Fruit fly (Drosophila melanogaster) whole organism, adult: ENCODE data around the gene CG42729.

ENCODE experiments used
- CG12768 ChIP-seq: fragments of 200-800 bp; sonication (Bioruptor generic); optimal IDR thresholded peaks from 2 replicates; lab custom pipeline; 2017; ENCODE audit warnings: missing biosample characterization, missing genetic modification characterization, mild to moderate bottlenecking, moderate library complexity, missing genetic modification reagents
- CG1620 ChIP-seq: fragments of 200-800 bp; sonication (Bioruptor generic); optimal IDR thresholded peaks from 2 replicates; lab custom pipeline; 2016; ENCODE audit warnings: missing biosample characterization, missing genetic modification characterization
- CG5204 ChIP-seq: fragments of 200-800 bp; sonication (Bioruptor generic); optimal IDR thresholded peaks from 2 replicates; lab custom pipeline; 2016; ENCODE audit warnings: missing biosample characterization, missing genetic modification characterization
- CG7101 ChIP-seq: fragments of 200-800 bp; sonication (Bioruptor generic); optimal IDR thresholded peaks from 2 replicates; lab custom pipeline; 2018; ENCODE audit warnings: missing biosample characterization, mild to moderate bottlenecking, missing genetic modification characterization, moderate library complexity
- Crg-1 ChIP-seq: fragments of 200-800 bp; sonication (Bioruptor generic); optimal IDR thresholded peaks from 2 replicates; lab custom pipeline; 2016; ENCODE audit warnings: missing biosample characterization, missing genetic modification characterization
- Hr96 ChIP-seq: fragments of 200-800 bp; sonication (Bioruptor generic); optimal IDR thresholded peaks from 2 replicates; lab custom pipeline; 2016; ENCODE audit warnings: missing biosample characterization, missing genetic modification characterization
- Mnt ChIP-seq: fragments of 200-800 bp; sonication (Bioruptor generic); optimal IDR thresholded peaks from 2 replicates; lab custom pipeline; 2016; ENCODE audit warnings: missing biosample characterization, mild to moderate bottlenecking, missing genetic modification characterization
- bab1 ChIP-seq: fragments of 200-800 bp; sonication (Bioruptor generic); optimal IDR thresholded peaks from 3 replicates; lab custom pipeline; 2019; ENCODE audit warnings: missing biosample characterization, mild to moderate bottlenecking, missing genetic modification characterization, moderate library complexity
- cic ChIP-seq: fragments of 200-800 bp; sonication (Bioruptor generic); optimal IDR thresholded peaks from 2 replicates; lab custom pipeline; 2017; ENCODE audit warnings: missing biosample characterization, mild to moderate bottlenecking, missing genetic modification characterization, moderate library complexity
- toe ChIP-seq: fragments of 200-800 bp; sonication (Bioruptor generic); optimal IDR thresholded peaks from 2 replicates; lab custom pipeline; 2016; ENCODE audit warnings: missing biosample characterization, missing genetic modification characterization

DNA sequence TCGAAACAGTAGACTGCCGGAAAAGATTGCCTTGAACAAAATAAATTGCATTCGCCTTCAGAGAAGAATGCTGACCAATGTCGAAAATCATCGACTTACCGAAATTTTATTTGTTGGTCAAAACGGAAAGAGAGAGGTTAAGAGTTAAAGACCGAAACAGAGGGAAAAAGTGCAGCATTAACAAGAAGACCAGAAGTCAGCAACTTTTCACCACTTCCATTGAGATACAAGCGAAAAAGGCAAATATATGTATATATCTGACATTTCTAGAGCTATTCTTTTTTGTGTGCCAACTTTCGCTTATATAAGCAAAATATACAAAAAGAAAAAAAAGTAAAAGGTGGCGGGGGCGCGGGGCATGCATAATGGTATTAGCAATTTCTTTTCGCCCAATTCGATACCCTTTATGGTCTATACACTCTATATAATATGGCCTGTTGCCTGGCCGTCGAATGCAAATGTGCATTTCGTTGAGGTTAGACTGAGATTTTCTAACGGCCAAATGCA, 12.6 kb upstream of the CG42729 start:
- TF ChIP-seq toe (GFP tag; lab: Kevin White, UChicago) (no peak), Hr96 (GFP tag; lab: Kevin White, UChicago) (no peak), CG5204 (GFP tag; lab: Kevin White, UChicago) (no peak), CG12768 (no peak), CG7101 (tag; lab: Kevin White, UChicago) (no peak), CG1620 (GFP tag; lab: Kevin White, UChicago) (no peak), bab1 (GFP tag; lab: Kevin White, UChicago) (no peak), cic (no peak), Mnt (GFP tag; lab: Kevin White, UChicago) (no peak), Crg-1 (GFP tag; lab: Kevin White, UChicago) (no peak)
